Fruit fly (Drosophila melanogaster) whole organism: ENCODE measurements around the gene CG13248.
A peak's percentile ranks its signal among the peaks of the same experiment; 100 is the strongest.

ENCODE experiments used
- CG8478 ChIP-seq: fragments of >200 bp; optimal IDR thresholded peaks from 2 replicates; lab custom pipeline; 2018; ENCODE audit warnings: inconsistent platforms
- Dll ChIP-seq: fragments of >200 bp; optimal IDR thresholded peaks from 2 replicates; lab custom pipeline; 2017
- EcR ChIP-seq, 2 experiments: fragments of >200 bp; optimal IDR thresholded peaks; 2 replicates each; lab custom pipeline; 2017; ENCODE audit warnings: missing biosample characterization in 2 of 2, missing genetic modification characterization in 2 of 2, missing genetic modification reagents in 2 of 2
- pan ChIP-seq: fragments of >200 bp; optimal IDR thresholded peaks from 2 replicates; lab custom pipeline; 2017
- psq ChIP-seq: fragments of >200 bp; optimal IDR thresholded peaks from 2 replicates; lab custom pipeline; 2017
- usp ChIP-seq: fragments of >200 bp; optimal IDR thresholded peaks from 2 replicates; lab custom pipeline; 2017; ENCODE audit warnings: missing biosample characterization, missing genetic modification characterization, mixed read lengths

Gene CG13248

dm6 chr3L:20395257-20395909 is 15.0 kb downstream of the CG13248 start:
- TF ChIP-seq pan (lab: Kevin White, UChicago): peak; percentile 67
- no peak for TF ChIP-seq psq

dm6 chr3L:20393357-20393756 is 17.0 kb downstream of the CG13248 start, which contains the start of gene CG33969:
Gene CG33969, minus strand, starts transcription at chr3L:20393553.
- TF ChIP-seq pan (lab: Kevin White, UChicago) (no peak), EcR (GFP tag; optimal IDR thresholded peaks at IDR 0.05; lab: Kevin White, UChicago) (no peak), psq (no peak), usp (no peak), CG8478 (no peak), Dll (no peak)

dm6 chr3L:20388983-20389382 is 21.4 kb downstream of the CG13248 start:
- no peak for TF ChIP-seq EcR (GFP tag; optimal IDR thresholded peaks at IDR 0.05; lab: Kevin White, UChicago)

- TF ChIP-seq psq: no peak
- no peak for TF ChIP-seq Dll
- no peak for TF ChIP-seq pan (lab: Kevin White, UChicago)
- TF ChIP-seq EcR (GFP tag; optimal IDR thresholded peaks at IDR 0.05; lab: Kevin White, UChicago): no peak
- no peak for TF ChIP-seq usp
Observed at dm6 chr3L:20387843-20388163, 22.6 kb downstream of the CG13248 start.

- no peak for TF ChIP-seq EcR (GFP tag; optimal IDR thresholded peaks at IDR 0.05; lab: Kevin White, UChicago)
- no peak for TF ChIP-seq pan (lab: Kevin White, UChicago)
- no peak for TF ChIP-seq psq
- TF ChIP-seq CG8478: no peak
- no peak for TF ChIP-seq usp
- no peak for TF ChIP-seq Dll
Observed at dm6 chr3L:20387038-20387842, 23.1 kb downstream of the CG13248 start.

- no peak for TF ChIP-seq psq
- TF ChIP-seq pan (lab: Kevin White, UChicago): no peak
- TF ChIP-seq usp: no peak
- no peak for TF ChIP-seq Dll
- TF ChIP-seq CG8478: no peak
- TF ChIP-seq EcR (GFP tag; optimal IDR thresholded peaks at IDR 0.05; lab: Kevin White, UChicago): no peak
Observed at dm6 chr3L:20385969-20386370, 24.4 kb downstream of the CG13248 start.

- TF ChIP-seq EcR (GFP tag; optimal IDR thresholded peaks at IDR 0.05; lab: Kevin White, UChicago): no peak
- no peak for TF ChIP-seq Dll
- no peak for TF ChIP-seq psq
Observed at dm6 chr3L:20385408-20385807, 25.0 kb downstream of the CG13248 start.

- TF ChIP-seq psq (no peak), Dll (no peak), usp (no peak)
Observed at dm6 chr3L:20385006-20385405, 25.4 kb downstream of the CG13248 start.

- TF ChIP-seq psq (no peak), Dll (no peak), usp (no peak), CG8478 (no peak), pan (lab: Kevin White, UChicago) (no peak), EcR (GFP tag; optimal IDR thresholded peaks at IDR 0.05; lab: Kevin White, UChicago) (no peak)
Observed at dm6 chr3L:20384086-20384810, 26.1 kb downstream of the CG13248 start, which contains the start of the genes CG5498 and fbl. Gene CG5498, minus strand, starts transcription at chr3L:20384109. Gene fbl, plus strand, starts transcription at chr3L:20384429.

dm6 chr3L:20379496-20379895 is 30.9 kb downstream of the CG13248 start:
- TF ChIP-seq psq: no peak
- TF ChIP-seq usp: no peak
- no peak for TF ChIP-seq EcR (GFP tag; optimal IDR thresholded peaks at IDR 0.05; lab: Kevin White, UChicago)
- TF ChIP-seq CG8478: no peak
- TF ChIP-seq Dll: no peak
- TF ChIP-seq pan (lab: Kevin White, UChicago): no peak

dm6 chr3L:20376564-20376920 is 33.8 kb downstream of the CG13248 start:
- TF ChIP-seq EcR (GFP tag; optimal IDR thresholded peaks at IDR 0.05; lab: Kevin White, UChicago): no peak
- TF ChIP-seq usp: no peak
- no peak for TF ChIP-seq psq
- no peak for TF ChIP-seq pan (lab: Kevin White, UChicago)
- TF ChIP-seq Dll: no peak
- TF ChIP-seq CG8478: no peak

- TF ChIP-seq usp: no peak
- TF ChIP-seq psq: no peak
- TF ChIP-seq pan (lab: Kevin White, UChicago): no peak
- TF ChIP-seq CG8478: no peak
- TF ChIP-seq EcR (GFP tag; optimal IDR thresholded peaks at IDR 0.05; lab: Kevin White, UChicago): no peak
- TF ChIP-seq Dll: no peak
Observed at dm6 chr3L:20375878-20376563, 34.3 kb downstream of the CG13248 start, which contains the start of the genes Ide and RhoBTB. Gene Ide, minus strand, starts transcription at chr3L:20375896. Gene RhoBTB, plus strand, starts transcription at chr3L:20376242.

- TF ChIP-seq EcR (GFP tag; optimal IDR thresholded peaks at IDR 0.05; lab: Kevin White, UChicago) (no peak), CG8478 (no peak), usp (no peak), pan (lab: Kevin White, UChicago) (no peak), Dll (no peak), psq (no peak)
Observed at dm6 chr3L:20375467-20375866, 34.9 kb downstream of the CG13248 start.
